Worm (Caenorhabditis elegans) whole organism, L4/young adult: ENCODE data around the gene npp-15.

Experiments used
- W03F9.2 ChIP-seq: fragments of 150-350 bp; optimal IDR thresholded peaks from 2 replicates; lab custom pipeline; 2014; ENCODE audit warnings: missing biosample characterization, missing genetic modification characterization
- dao-5 ChIP-seq: sonication (generic microtip); optimal IDR thresholded peaks from 2 replicates; lab custom pipeline; 2016; ENCODE audit warnings: missing genotype, missing genetic modification characterization, moderate library complexity, missing compliant biosample characterization
- him-1 ChIP-seq: sonication (generic microtip); optimal IDR thresholded peaks from 2 replicates; lab custom pipeline; 2016; ENCODE audit warnings: missing genotype, missing genetic modification reagents, missing genetic modification characterization, missing compliant biosample characterization

- TF ChIP-seq dao-5 (no peak), him-1 (tag; lab: Kevin White, UChicago) (no peak), W03F9.2 (tag; lab: Kevin White, UChicago) (no peak)
These were observed 19.6 kb upstream of the npp-15 start, which contains the start of gene ZK688.1 for ce11 chrIII:7909263-7909662.
